Fruit fly (Drosophila melanogaster) whole organism, wandering third instar larva: ENCODE data around the gene parvin.

Experiments
- fru ChIP-seq: fragments of 200-800 bp; sonication (Bioruptor generic); optimal IDR thresholded peaks from 3 replicates; lab custom pipeline; 2016; ENCODE audit warnings: missing biosample characterization, mild to moderate bottlenecking, missing genetic modification characterization
- sv ChIP-seq: fragments of 200-800 bp; sonication (Bioruptor generic); optimal IDR thresholded peaks from 3 replicates; lab custom pipeline; 2016; ENCODE audit warnings: missing biosample characterization, missing genetic modification characterization

DNA sequence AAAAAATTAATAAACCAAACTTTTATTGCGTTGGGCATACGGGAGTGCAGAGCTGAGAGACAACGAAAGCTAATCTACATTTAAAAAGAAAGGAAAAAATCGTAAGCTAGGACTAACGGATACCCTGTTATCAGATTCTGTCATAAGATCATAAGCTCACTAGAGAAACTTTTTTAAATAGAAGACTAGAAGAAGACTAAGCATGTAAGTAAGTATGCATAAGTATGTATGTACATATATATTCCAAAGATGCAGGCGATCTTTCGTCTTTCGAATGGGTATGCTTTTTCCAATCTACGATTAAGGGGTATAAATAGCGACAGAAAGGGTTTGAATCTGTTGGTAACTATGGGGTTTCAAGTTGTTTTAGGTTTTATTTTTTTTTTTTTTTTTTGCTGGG is 39.0 kb downstream of the parvin start:
- no peak for TF ChIP-seq sv (GFP tag; lab: Kevin White, UChicago)
- TF ChIP-seq fru (GFP tag; lab: Kevin White, UChicago): no peak
